Fruit fly (Drosophila melanogaster) whole organism, embryonic: ENCODE data around the gene CG12010.

Experiments used
- Blimp-1 ChIP-seq: fragments of 200-800 bp; sonication (Bioruptor generic); optimal IDR thresholded peaks from 3 replicates; lab custom pipeline; 2018; ENCODE audit warnings: missing biosample characterization, missing genetic modification characterization, mild to moderate bottlenecking, moderate library complexity, missing genetic modification reagents
- CG10267 ChIP-seq: fragments of 200-800 bp; sonication (Bioruptor generic); optimal IDR thresholded peaks from 2 replicates; lab custom pipeline; 2018; ENCODE audit warnings: missing biosample characterization, mild to moderate bottlenecking, missing genetic modification characterization, moderate library complexity
- CG11504 ChIP-seq: fragments of 200-800 bp; sonication (Bioruptor generic); optimal IDR thresholded peaks from 3 replicates; lab custom pipeline; 2019; ENCODE audit warnings: missing biosample characterization, mild to moderate bottlenecking, missing genetic modification characterization, moderate library complexity
- CG13296 ChIP-seq: fragments of 200-800 bp; sonication (Bioruptor generic); optimal IDR thresholded peaks from 3 replicates; lab custom pipeline; 2018; ENCODE audit warnings: missing biosample characterization, mild to moderate bottlenecking, missing genetic modification characterization
- CG15269 ChIP-seq: fragments of 200-800 bp; sonication (Bioruptor generic); optimal IDR thresholded peaks from 2 replicates; lab custom pipeline; 2018; ENCODE audit warnings: missing biosample characterization, mild to moderate bottlenecking, missing genetic modification characterization, moderate library complexity
- CG17361 ChIP-seq: fragments of 200-800 bp; sonication (Bioruptor generic); IDR thresholded peaks from 3 replicates; pipeline ENCODE4 v1.3.6; 2022; ENCODE audit warnings: missing biosample characterization, missing genetic modification characterization
- CG18262 ChIP-seq: fragments of 200-800 bp; optimal IDR thresholded peaks from 3 replicates; lab custom pipeline; 2019; ENCODE audit warnings: missing biosample characterization, mild to moderate bottlenecking, missing genetic modification characterization, moderate library complexity
- CG2678 ChIP-seq: fragments of 200-800 bp; sonication (Bioruptor generic); optimal IDR thresholded peaks from 3 replicates; lab custom pipeline; 2019; ENCODE audit warnings: missing biosample characterization, mild to moderate bottlenecking, missing genetic modification characterization, moderate library complexity
- CG2712 ChIP-seq: fragments of 200-800 bp; optimal IDR thresholded peaks from 3 replicates; lab custom pipeline; 2019; ENCODE audit warnings: missing biosample characterization, mild to moderate bottlenecking, missing genetic modification characterization, moderate library complexity
- CG31441 ChIP-seq: fragments of 200-800 bp; sonication (Bioruptor generic); IDR thresholded peaks from 2 replicates; pipeline ENCODE4 v1.3.6; 2022; ENCODE audit warnings: missing biosample characterization, missing genetic modification characterization
- CG5180 ChIP-seq: fragments of 200-800 bp; sonication (Bioruptor generic); optimal IDR thresholded peaks from 3 replicates; lab custom pipeline; 2017; ENCODE audit warnings: missing biosample characterization, missing genetic modification characterization, mild to moderate bottlenecking, moderate library complexity, missing genetic modification reagents
- CG6175 ChIP-seq: fragments of 200-800 bp; sonication (Bioruptor generic); IDR thresholded peaks from 3 replicates; pipeline ENCODE4 v1.3.6; 2022; ENCODE audit warnings: missing biosample characterization, missing genetic modification characterization
- CG7839 ChIP-seq: fragments of 200-800 bp; sonication (Bioruptor generic); optimal IDR thresholded peaks from 3 replicates; lab custom pipeline; 2018; ENCODE audit warnings: missing biosample characterization, mild to moderate bottlenecking, missing genetic modification characterization, moderate library complexity
- CG8089 ChIP-seq: fragments of 200-800 bp; sonication (Bioruptor generic); optimal IDR thresholded peaks from 3 replicates; lab custom pipeline; 2016; ENCODE audit warnings: missing biosample characterization, missing genetic modification characterization
- CG9437 ChIP-seq: fragments of 200-800 bp; sonication (Bioruptor generic); optimal IDR thresholded peaks from 2 replicates; lab custom pipeline; 2018; ENCODE audit warnings: missing biosample characterization, mild to moderate bottlenecking, missing genetic modification characterization
- CoRest ChIP-seq: fragments of 200-800 bp; sonication (Bioruptor generic); optimal IDR thresholded peaks from 3 replicates; lab custom pipeline; 2018; ENCODE audit warnings: missing biosample characterization, mild to moderate bottlenecking, missing genetic modification characterization, moderate library complexity
- E2f1 ChIP-seq: fragments of 200-800 bp; sonication (Bioruptor generic); IDR thresholded peaks from 2 replicates; pipeline ENCODE4 v1.3.6; 2022; ENCODE audit warnings: missing biosample characterization, missing genetic modification characterization
- Fer1 ChIP-seq: fragments of 200-800 bp; sonication (Bioruptor generic); optimal IDR thresholded peaks from 2 replicates; lab custom pipeline; 2017; ENCODE audit warnings: missing biosample characterization, mild to moderate bottlenecking, missing genetic modification characterization
- HLHmδ ChIP-seq: fragments of 200-800 bp; sonication (Bioruptor generic); optimal IDR thresholded peaks from 2 replicates; lab custom pipeline; 2018; ENCODE audit warnings: missing biosample characterization, mild to moderate bottlenecking, missing genetic modification characterization, moderate library complexity
- Hr51 ChIP-seq, 2 experiments: fragments of 200-800 bp; sonication (Bioruptor generic); optimal IDR thresholded peaks; 2 replicates in 1 of 2; 3 replicates in 1 of 2; lab custom pipeline; 2016 to 2018; ENCODE audit warnings: missing biosample characterization in 2 of 2, missing genetic modification characterization in 2 of 2, mild to moderate bottlenecking in 1 of 2, moderate library complexity in 1 of 2
- Lim3 ChIP-seq: fragments of 200-800 bp; sonication (Bioruptor generic); IDR thresholded peaks from 2 replicates; pipeline ENCODE4 v1.3.6; 2022; ENCODE audit warnings: missing biosample characterization, missing genetic modification characterization
- Meics ChIP-seq: fragments of 200-800 bp; sonication (Bioruptor generic); optimal IDR thresholded peaks from 2 replicates; lab custom pipeline; 2017; ENCODE audit warnings: missing biosample characterization, mild to moderate bottlenecking, missing genetic modification characterization
- Nf-YC ChIP-seq: fragments of 200-800 bp; optimal IDR thresholded peaks from 3 replicates; lab custom pipeline; 2019; ENCODE audit warnings: missing biosample characterization, mild to moderate bottlenecking, missing genetic modification characterization, moderate library complexity
- Oli ChIP-seq: fragments of 200-800 bp; sonication (Bioruptor generic); optimal IDR thresholded peaks from 2 replicates; lab custom pipeline; 2018; ENCODE audit warnings: missing biosample characterization, mild to moderate bottlenecking, missing genetic modification characterization, moderate library complexity
- Optix ChIP-seq: fragments of 200-800 bp; sonication (Bioruptor generic); IDR thresholded peaks from 3 replicates; pipeline ENCODE4 v1.3.6; 2022; ENCODE audit warnings: missing biosample characterization, missing genetic modification characterization
- Sox102F ChIP-seq: fragments of 200-800 bp; sonication (Bioruptor generic); optimal IDR thresholded peaks from 2 replicates; lab custom pipeline; 2018; ENCODE audit warnings: missing biosample characterization, mild to moderate bottlenecking, missing genetic modification characterization, moderate library complexity
- aop ChIP-seq: fragments of 200-800 bp; sonication (Bioruptor generic); IDR thresholded peaks from 2 replicates; pipeline ENCODE4 v1.3.6; 2022; ENCODE audit warnings: missing biosample characterization, missing genetic modification characterization
- bsh ChIP-seq, 2 experiments: fragments of 200-800 bp; sonication (Bioruptor generic); optimal IDR thresholded peaks; 2 replicates each; lab custom pipeline; 2017 to 2018; ENCODE audit warnings: mild to moderate bottlenecking in 2 of 2, missing biosample characterization in 2 of 2, missing genetic modification characterization in 2 of 2, moderate library complexity in 1 of 2
- dmrt99B ChIP-seq: fragments of 200-800 bp; sonication (Bioruptor generic); optimal IDR thresholded peaks from 2 replicates; lab custom pipeline; 2018; ENCODE audit warnings: missing biosample characterization, mild to moderate bottlenecking, missing genetic modification characterization, moderate library complexity
- gem ChIP-seq: fragments of 200-800 bp; sonication (Bioruptor generic); optimal IDR thresholded peaks from 2 replicates; lab custom pipeline; 2019; ENCODE audit warnings: missing biosample characterization, mild to moderate bottlenecking, missing genetic modification characterization, moderate library complexity
- grau ChIP-seq: fragments of 200-800 bp; optimal IDR thresholded peaks from 3 replicates; lab custom pipeline; 2019; ENCODE audit warnings: missing biosample characterization, mild to moderate bottlenecking, missing genetic modification characterization, moderate library complexity
- gsb-n ChIP-seq: fragments of 200-800 bp; sonication (Bioruptor generic); optimal IDR thresholded peaks from 3 replicates; lab custom pipeline; 2018; ENCODE audit warnings: missing biosample characterization, mild to moderate bottlenecking, missing genetic modification characterization
- ind ChIP-seq: fragments of 200-800 bp; sonication (Bioruptor generic); optimal IDR thresholded peaks from 3 replicates; lab custom pipeline; 2016; ENCODE audit warnings: missing biosample characterization, missing genetic modification characterization
- lbe ChIP-seq: fragments of 200-800 bp; sonication (Bioruptor generic); optimal IDR thresholded peaks from 2 replicates; lab custom pipeline; 2016; ENCODE audit warnings: missing biosample characterization, mild to moderate bottlenecking, missing genetic modification characterization
- maf-S ChIP-seq: fragments of 200-800 bp; sonication (Bioruptor generic); optimal IDR thresholded peaks from 2 replicates; lab custom pipeline; 2016; ENCODE audit warnings: missing biosample characterization, missing genetic modification characterization
- nmo ChIP-seq: fragments of 200-800 bp; sonication (Bioruptor generic); optimal IDR thresholded peaks from 2 replicates; lab custom pipeline; 2018; ENCODE audit warnings: missing biosample characterization, mild to moderate bottlenecking, missing genetic modification characterization, moderate library complexity
- phol ChIP-seq: fragments of 200-800 bp; sonication (Bioruptor generic); optimal IDR thresholded peaks from 3 replicates; lab custom pipeline; 2018; ENCODE audit warnings: missing biosample characterization, mild to moderate bottlenecking, missing genetic modification characterization, moderate library complexity
- sens ChIP-seq: fragments of 200-800 bp; sonication (Bioruptor generic); peaks from one replicate; lab custom pipeline; 2016; ENCODE audit warnings: missing biosample characterization, missing genetic modification characterization
- tio ChIP-seq: fragments of 200-800 bp; sonication (Bioruptor generic); optimal IDR thresholded peaks from 2 replicates; lab custom pipeline; 2017; ENCODE audit warnings: missing biosample characterization, missing genetic modification characterization, inconsistent platforms
- toy ChIP-seq: fragments of 200-800 bp; sonication (Bioruptor generic); IDR thresholded peaks from 2 replicates; pipeline ENCODE4 v1.3.6; 2022; ENCODE audit warnings: missing biosample characterization, missing genetic modification characterization
- unpg ChIP-seq: fragments of 200-800 bp; sonication (Bioruptor generic); optimal IDR thresholded peaks from 3 replicates; lab custom pipeline; 2018; ENCODE audit warnings: missing biosample characterization, mild to moderate bottlenecking, missing genetic modification characterization, moderate library complexity
- zen2 ChIP-seq: fragments of 200-800 bp; sonication (Bioruptor generic); IDR thresholded peaks from 3 replicates; pipeline ENCODE4 v1.3.6; 2022; ENCODE audit warnings: missing biosample characterization, missing genetic modification characterization; ENCODE audit not compliant: partially characterized antibody

CG12010 gene

dm6 chr3L:3342307-3342940, 31.7 kb upstream of the CG12010 start (continued):
- TF ChIP-seq gsb-n (tag; lab: Kevin White, UChicago) (no peak), CG2712 (tag; lab: Kevin White, UChicago) (no peak), unpg (GFP tag; lab: Kevin White, UChicago) (no peak), tio (GFP tag; lab: Kevin White, UChicago) (no peak), maf-S (no peak), grau (tag; lab: Kevin White, UChicago) (no peak), E2f1 (GFP tag; lab: Robert Waterston, UW) (no peak), Lim3 (no peak), CG8089 (GFP tag; lab: Kevin White, UChicago) (no peak), HLHmδ (GFP tag; lab: Kevin White, UChicago) (no peak), Nf-YC (no peak)

DNA sequence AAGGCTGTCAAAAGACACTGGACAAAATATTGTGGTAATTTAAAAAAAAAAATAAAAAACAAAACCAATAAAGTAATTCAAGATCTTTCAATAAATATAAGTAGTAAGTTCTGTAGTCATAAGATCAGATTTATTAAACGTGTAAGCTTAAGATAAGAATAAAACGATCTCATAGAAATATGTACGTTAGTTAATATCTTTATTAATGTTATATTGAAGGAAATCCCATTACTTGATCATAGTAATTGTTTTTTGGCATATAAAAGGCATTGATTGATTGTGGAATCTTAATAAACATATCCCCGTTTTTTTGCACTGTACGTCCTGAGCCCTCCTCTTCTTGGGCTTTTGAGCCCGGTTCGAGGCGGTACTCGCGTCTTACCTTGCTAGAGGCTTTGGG, 30.8 kb upstream of the CG12010 start:
- peak; percentile 17 for TF ChIP-seq nmo
- TF ChIP-seq grau (tag; lab: Kevin White, UChicago) = peak; percentile 2
- peak; percentile 39 for TF ChIP-seq CG15269 (tag; lab: Kevin White, UChicago)
- TF ChIP-seq dmrt99B = peak; percentile 5
- TF ChIP-seq gsb-n (tag; lab: Kevin White, UChicago) = no peak
- peak; percentile 51 for TF ChIP-seq lbe
- peak; percentile 13 for TF ChIP-seq phol (tag; lab: Kevin White, UChicago)
- TF ChIP-seq gem (tag; lab: Kevin White, UChicago) = peak; percentile 53
- TF ChIP-seq CG9437 (GFP tag; lab: Kevin White, UChicago) = peak; percentile 1
- TF ChIP-seq Optix (GFP tag; lab: Robert Waterston, UW) = no peak
- TF ChIP-seq zen2 = no peak
- peak; percentile 15 for TF ChIP-seq CG18262
- peak; percentile 14 for TF ChIP-seq CG7839 (tag; lab: Kevin White, UChicago)
- peak; percentile 23 for TF ChIP-seq unpg (GFP tag; lab: Kevin White, UChicago)
- TF ChIP-seq Oli (tag; lab: Kevin White, UChicago) = peak; percentile 35
- TF ChIP-seq Sox102F (GFP tag; lab: Kevin White, UChicago) = peak; percentile 12
- TF ChIP-seq CG11504 = peak; percentile 44
- TF ChIP-seq toy = no peak
- TF ChIP-seq ind (GFP tag; lab: Kevin White, UChicago) = no peak
- TF ChIP-seq CG17361 (GFP tag; lab: Robert Waterston, UW) = 0 out of 3 replicates have a peak, but pooled peaks have one; percentile 14
- peak; percentile 48; the same call in 1 of the 2 replicates for TF ChIP-seq CG31441 (GFP tag; lab: Robert Waterston, UW)
- TF ChIP-seq CG13296 = peak; percentile 3
- peak; percentile 5 for TF ChIP-seq CG10267 (tag; lab: Kevin White, UChicago)
- peak; percentile 4 for TF ChIP-seq Meics (GFP tag; lab: Kevin White, UChicago)
- no peak for TF ChIP-seq aop (GFP tag; lab: Robert Waterston, UW)
- peak; percentile 74 for TF ChIP-seq sens (GFP tag; lab: Kevin White, UChicago)
- peak in 1 of 2 experiments; percentile 10 for TF ChIP-seq bsh (GFP tag; optimal IDR thresholded peaks at IDR 0.05; lab: Kevin White, UChicago)
- TF ChIP-seq CG6175 (GFP tag; lab: Robert Waterston, UW) = no peak
- peak in 1 of 2 experiments; percentile 56 for TF ChIP-seq Hr51 (GFP tag; optimal IDR thresholded peaks at IDR 0.05; lab: Kevin White, UChicago)
- TF ChIP-seq Blimp-1 = peak; percentile 7
- peak; percentile 35 for TF ChIP-seq CG2678 (tag; lab: Kevin White, UChicago)
- no peak for TF ChIP-seq CG5180 (GFP tag; lab: Kevin White, UChicago)
- TF ChIP-seq Fer1 (GFP tag; lab: Kevin White, UChicago) = peak; percentile 19
- TF ChIP-seq CoRest (tag; lab: Kevin White, UChicago) = peak; percentile 17
- peak; percentile 5 for TF ChIP-seq CG2712 (tag; lab: Kevin White, UChicago)
